Fruit fly (Drosophila melanogaster): ENCODE data around the gene pigeon.

pigeon gene

dm6 chr2L:19201841-19202240 is 16.0 kb downstream of the pigeon start:
- TF ChIP-seq nmo (GFP tag; optimal IDR thresholded peaks at IDR 0.05) (no peak), corto (GFP tag; optimal IDR thresholded peaks at IDR 0.05) (peak; percentile 46), ftz-f1 (GFP tag; optimal IDR thresholded peaks at IDR 0.05) (no peak), CG18764 (GFP tag; optimal IDR thresholded peaks at IDR 0.05) (no peak), CG11456 (GFP tag; IDR thresholded peaks at IDR 0.05) (no peak), usp (GFP tag; optimal IDR thresholded peaks at IDR 0.05) (no peak), CG14050 (GFP tag; IDR thresholded peaks at IDR 0.05) (no peak), CG17328 (GFP tag; IDR thresholded peaks at IDR 0.05) (peak; percentile 46; the same call in 1 of the 2 replicates), dpn (GFP tag; optimal IDR thresholded peaks at IDR 0.05) (no peak), CG2202 (tag; optimal IDR thresholded peaks at IDR 0.05) (no peak), unpg (GFP tag; optimal IDR thresholded peaks at IDR 0.05) (peak; percentile 8), fru (optimal IDR thresholded peaks at IDR 0.05) (no peak), Trl (optimal IDR thresholded peaks at IDR 0.05) (no peak), Trl (GFP tag; optimal IDR thresholded peaks at IDR 0.05) (no peak), CG18262 (tag; optimal IDR thresholded peaks at IDR 0.05) (no peak), ci (GFP tag; IDR thresholded peaks at IDR 0.05) (peak; percentile 36; the same call in 1 of the 3 replicates), nom (GFP tag; optimal IDR thresholded peaks at IDR 0.05) (no peak), sens (GFP tag) (peak; percentile 43), Fer1 (GFP tag; optimal IDR thresholded peaks at IDR 0.05) (no peak), CTCF (GFP tag; optimal IDR thresholded peaks at IDR 0.05) (no peak), CG4707 (GFP tag; optimal IDR thresholded peaks at IDR 0.05) (no peak), CG8765 (GFP tag; IDR thresholded peaks at IDR 0.05) (no peak), CG13296 (GFP tag; optimal IDR thresholded peaks at IDR 0.05) (no peak), CG10959 (GFP tag; IDR thresholded peaks at IDR 0.05) (no peak), shn (GFP tag; optimal IDR thresholded peaks at IDR 0.05) (no peak), CG17186 (GFP tag; optimal IDR thresholded peaks at IDR 0.05) (no peak), Jarid2 (GFP tag; optimal IDR thresholded peaks at IDR 0.05) (no peak), Taf1 (GFP tag; IDR thresholded peaks at IDR 0.05) (no peak), da (GFP tag; optimal IDR thresholded peaks at IDR 0.05) (no peak), lbe (GFP tag; optimal IDR thresholded peaks at IDR 0.05) (peak; percentile 30), CG34422 (GFP tag; IDR thresholded peaks at IDR 0.05) (0 out of 3 replicates have a peak, but pooled peaks have one; percentile 13), Med (GFP tag) (no peak), CG12104 (GFP tag; optimal IDR thresholded peaks at IDR 0.05) (no peak), C15 (GFP tag; IDR thresholded peaks at IDR 0.05) (no peak), seq (GFP tag; IDR thresholded peaks at IDR 0.05) (no peak), gcm2 (GFP tag; optimal IDR thresholded peaks at IDR 0.05) (no peak), CG13287 (GFP tag; IDR thresholded peaks at IDR 0.05; ENCODE audit: partially characterized antibody) (no peak), Myb (GFP tag; optimal IDR thresholded peaks at IDR 0.05) (no peak), Abd-B (GFP tag; optimal IDR thresholded peaks at IDR 0.05) (no peak), prd (optimal IDR thresholded peaks at IDR 0.05) (no peak), prd (GFP tag; IDR thresholded peaks at IDR 0.05) (0 out of 3 replicates have a peak, but pooled peaks have one; percentile 24), Tbp (GFP tag; optimal IDR thresholded peaks at IDR 0.05) (no peak), Ptx1 (GFP tag; IDR thresholded peaks at IDR 0.05) (peak; percentile 46), sna (GFP tag; IDR thresholded peaks at IDR 0.05; ENCODE audit: partially characterized antibody) (no peak), nerfin-2 (GFP tag; IDR thresholded peaks at IDR 0.05; ENCODE audit: partially characterized antibody) (no peak), CG4617 (GFP tag; optimal IDR thresholded peaks at IDR 0.05; ENCODE audit: borderline replicate concordance) (no peak), jumu (GFP tag; optimal IDR thresholded peaks at IDR 0.05) (no peak), Nf-YC (tag; optimal IDR thresholded peaks at IDR 0.05) (no peak), nerfin-1 (tag; optimal IDR thresholded peaks at IDR 0.05) (no peak), D19A (tag; optimal IDR thresholded peaks at IDR 0.05) (no peak), sisA (GFP tag; IDR thresholded peaks at IDR 0.05) (peak; percentile 46), tgo (GFP tag; IDR thresholded peaks at IDR 0.05) (no peak), zfh1 (GFP tag; IDR thresholded peaks at IDR 0.05) (no peak), Ets65A (GFP tag) (peak; percentile 16)
